Worm (Caenorhabditis elegans): ENCODE measurements around the gene hlh-30.

Gene hlh-30

DNA sequence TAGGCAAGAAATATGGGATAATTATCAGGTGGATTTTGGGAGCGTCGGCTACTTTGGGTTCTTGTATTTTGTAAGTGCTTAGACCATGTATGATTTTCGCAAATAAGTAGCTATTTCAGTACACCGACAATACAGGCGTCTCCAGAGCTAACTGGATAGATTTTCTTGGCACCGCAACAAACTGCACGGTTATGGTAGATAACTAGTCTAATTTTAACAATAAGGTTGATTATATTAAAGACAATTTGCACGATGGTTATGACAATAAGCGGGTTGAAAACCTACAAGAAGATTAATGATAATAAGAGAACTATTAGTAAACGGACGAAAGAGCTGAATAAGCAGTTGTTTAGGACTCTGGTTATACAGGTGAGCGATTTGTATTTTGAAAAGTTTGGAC, 32.6 kb upstream of the hlh-30 start:
- TF ChIP-seq unc-39 (tag; optimal IDR thresholded peaks at IDR 0.05) (no peak), nfya-1 (tag; optimal IDR thresholded peaks at IDR 0.05; ENCODE audit: insufficient read depth) (no peak), fkh-10 (GFP tag; optimal IDR thresholded peaks at IDR 0.05) (no peak), lin-39 (tag; optimal IDR thresholded peaks at IDR 0.05) (no peak), ceh-9 (tag; optimal IDR thresholded peaks at IDR 0.05) (no peak), pqm-1 (tag; optimal IDR thresholded peaks at IDR 0.05) (no peak), nhr-76 (tag; optimal IDR thresholded peaks at IDR 0.05) (no peak), ama-1 (optimal IDR thresholded peaks at IDR 0.05) (no peak), aly-2 (tag; optimal IDR thresholded peaks at IDR 0.05) (no peak), sea-2 (GFP tag; optimal IDR thresholded peaks at IDR 0.05) (no peak), lsy-12 (tag; optimal IDR thresholded peaks at IDR 0.05) (no peak), fos-1 (tag; optimal IDR thresholded peaks at IDR 0.05) (no peak), hmg-11 (tag; optimal IDR thresholded peaks at IDR 0.05) (no peak), zag-1 (tag; optimal IDR thresholded peaks at IDR 0.05) (no peak), mml-1 (tag; optimal IDR thresholded peaks at IDR 0.05) (no peak), elt-1 (tag; optimal IDR thresholded peaks at IDR 0.05) (no peak), skn-1 (tag; optimal IDR thresholded peaks at IDR 0.05) (no peak), pha-4 (tag; optimal IDR thresholded peaks at IDR 0.05) (no peak), ztf-11 (tag; optimal IDR thresholded peaks at IDR 0.05) (no peak), ceh-16 (tag; optimal IDR thresholded peaks at IDR 0.05) (no peak)

DNA sequence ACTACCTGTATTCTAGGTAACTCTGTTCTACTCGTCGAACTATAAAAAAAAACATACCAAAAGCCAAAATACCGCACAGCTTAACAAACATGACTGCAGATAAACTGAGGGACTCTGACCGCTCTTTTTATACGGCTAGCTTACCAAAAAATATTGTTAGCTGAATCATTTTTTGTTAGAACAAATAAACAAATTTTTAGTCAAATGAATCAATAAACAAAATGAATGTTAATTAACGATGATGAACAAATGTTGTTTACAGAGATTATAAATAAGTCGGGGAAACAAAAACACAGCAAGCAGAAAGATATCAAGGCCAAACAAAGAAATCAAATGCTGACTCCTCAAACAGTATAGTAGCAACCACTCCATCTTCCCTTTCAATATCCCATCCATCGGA, 28.8 kb upstream of the hlh-30 start, which contains the start of gene ilys-6:
Gene ilys-6 (minus strand): TSS at position 101 of the 400 bp plus-strand sequence.
- no peak for TF ChIP-seq tbx-2 (tag; optimal IDR thresholded peaks at IDR 0.05)
- TF ChIP-seq elt-3 (tag; optimal IDR thresholded peaks at IDR 0.05) = no peak
- no peak for TF ChIP-seq snpc-4 (tag; optimal IDR thresholded peaks at IDR 0.05)
- no peak for TF ChIP-seq zag-1 (tag; optimal IDR thresholded peaks at IDR 0.05)
- TF ChIP-seq ceh-16 (tag; optimal IDR thresholded peaks at IDR 0.05) = no peak
- TF ChIP-seq lin-15B (tag; optimal IDR thresholded peaks at IDR 0.05) = no peak
- no peak for TF ChIP-seq ceh-9 (tag; optimal IDR thresholded peaks at IDR 0.05)
- TF ChIP-seq skn-1 (tag; optimal IDR thresholded peaks at IDR 0.05) = no peak
- no peak for TF ChIP-seq nfya-1 (tag; optimal IDR thresholded peaks at IDR 0.05; ENCODE audit: insufficient read depth)
- no peak for TF ChIP-seq jun-1 (tag; optimal IDR thresholded peaks at IDR 0.05)
- TF ChIP-seq nhr-67 (tag; optimal IDR thresholded peaks at IDR 0.05) = no peak
- TF ChIP-seq hmg-11 (tag; optimal IDR thresholded peaks at IDR 0.05) = no peak
- no peak for TF ChIP-seq egl-27 (tag; optimal IDR thresholded peaks at IDR 0.05)
- TF ChIP-seq mml-1 (tag; optimal IDR thresholded peaks at IDR 0.05) = no peak

DNA sequence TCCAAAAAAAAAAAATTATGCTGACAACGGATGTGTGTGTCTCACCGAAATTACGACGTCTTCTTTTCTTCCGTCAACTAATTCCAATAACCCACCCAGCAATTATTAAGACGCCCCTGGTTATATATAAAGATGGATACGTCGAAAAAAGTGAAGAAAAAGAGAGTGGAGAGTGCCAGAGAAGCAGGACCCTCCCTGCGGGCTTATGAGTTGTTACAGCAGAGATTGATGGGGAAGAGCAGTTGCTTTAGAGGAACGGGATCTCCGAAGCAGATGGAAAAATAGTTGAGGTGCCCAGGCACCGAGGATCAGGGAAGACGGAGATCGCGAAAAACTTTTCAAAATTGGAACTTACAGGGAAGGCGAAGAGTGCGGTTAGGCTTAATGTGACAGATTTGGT, 20.5 kb upstream of the hlh-30 start:
- TF ChIP-seq unc-62 (GFP tag; optimal IDR thresholded peaks at IDR 0.05) (no peak), zag-1 (tag; optimal IDR thresholded peaks at IDR 0.05) (no peak), nhr-76 (tag; optimal IDR thresholded peaks at IDR 0.05) (no peak), skn-1 (tag; optimal IDR thresholded peaks at IDR 0.05) (no peak), ceh-16 (tag; optimal IDR thresholded peaks at IDR 0.05) (no peak), lin-15B (tag; optimal IDR thresholded peaks at IDR 0.05) (no peak), snpc-4 (tag; optimal IDR thresholded peaks at IDR 0.05) (no peak)

DNA sequence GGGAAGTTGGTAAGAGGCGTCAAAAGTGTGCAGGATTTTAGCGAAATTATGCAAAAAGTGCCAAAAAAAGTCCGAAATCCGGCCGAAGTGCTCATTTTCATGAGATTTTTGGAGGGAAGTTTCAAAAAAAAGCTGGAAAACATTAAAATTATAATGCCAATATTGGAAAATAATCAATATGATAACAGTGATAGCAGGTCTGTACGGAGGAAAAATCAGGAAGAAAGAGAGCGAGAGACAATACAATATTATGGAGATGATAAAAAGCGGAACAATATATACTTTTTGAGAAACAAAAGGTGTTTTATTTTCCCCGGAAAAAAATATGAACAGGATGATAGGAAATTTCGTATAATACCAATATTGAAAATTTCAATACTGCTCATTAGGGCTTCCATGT, 18.7 kb upstream of the hlh-30 start:
- no peak for TF ChIP-seq fos-1 (tag; optimal IDR thresholded peaks at IDR 0.05)
- TF ChIP-seq elt-2 (tag; optimal IDR thresholded peaks at IDR 0.05) = peak; percentile 51
- no peak for TF ChIP-seq unc-39 (tag; optimal IDR thresholded peaks at IDR 0.05)
- no peak for TF ChIP-seq nhr-11 (tag; optimal IDR thresholded peaks at IDR 0.05)
- TF ChIP-seq ama-1 (optimal IDR thresholded peaks at IDR 0.05) = no peak

DNA sequence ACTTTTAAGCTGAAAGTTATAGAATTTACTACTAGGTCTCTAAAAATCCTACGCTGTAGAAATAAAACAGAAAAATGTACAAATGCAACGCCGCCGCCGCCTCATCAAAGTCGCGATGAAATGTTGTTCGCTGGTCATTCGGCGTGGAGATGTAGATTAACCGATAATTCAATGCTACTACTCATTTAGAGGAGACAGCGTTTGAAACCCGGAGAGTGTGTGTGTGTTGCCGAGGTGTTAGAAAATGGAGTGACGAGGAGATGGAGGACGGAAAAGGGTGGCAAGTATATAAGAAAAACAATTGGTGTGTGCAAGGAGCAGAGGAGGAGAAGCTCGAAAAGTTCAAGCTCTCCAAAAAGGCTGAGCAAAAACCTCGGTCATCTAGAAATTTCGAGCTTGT, 17.5 kb upstream of the hlh-30 start:
- TF ChIP-seq R02D3.7 (tag; optimal IDR thresholded peaks at IDR 0.05) (no peak), hmg-11 (tag; optimal IDR thresholded peaks at IDR 0.05) (no peak), mml-1 (tag; optimal IDR thresholded peaks at IDR 0.05) (no peak), nhr-67 (tag; optimal IDR thresholded peaks at IDR 0.05) (no peak), ztf-4 (tag; optimal IDR thresholded peaks at IDR 0.05) (no peak), skn-1 (tag; optimal IDR thresholded peaks at IDR 0.05) (no peak), ceh-82 (tag; optimal IDR thresholded peaks at IDR 0.05) (no peak), nfya-1 (tag; optimal IDR thresholded peaks at IDR 0.05; ENCODE audit: insufficient read depth) (no peak), nhr-28 (tag; optimal IDR thresholded peaks at IDR 0.05) (no peak), nhr-12 (tag; optimal IDR thresholded peaks at IDR 0.05) (no peak), fkh-10 (GFP tag; optimal IDR thresholded peaks at IDR 0.05) (no peak), jun-1 (tag; optimal IDR thresholded peaks at IDR 0.05) (no peak), egl-5 (tag; optimal IDR thresholded peaks at IDR 0.05) (no peak), nhr-77 (tag; optimal IDR thresholded peaks at IDR 0.05) (no peak), unc-39 (tag; optimal IDR thresholded peaks at IDR 0.05) (no peak), snpc-4 (tag; optimal IDR thresholded peaks at IDR 0.05) (no peak), aly-2 (tag; optimal IDR thresholded peaks at IDR 0.05) (no peak), fos-1 (tag; optimal IDR thresholded peaks at IDR 0.05) (no peak), ama-1 (optimal IDR thresholded peaks at IDR 0.05) (no peak), daf-12 (tag; optimal IDR thresholded peaks at IDR 0.05) (no peak)

Measured in whole organism, L3 larva.